Worm (Caenorhabditis elegans) whole organism, young adult: Measurements from ENCODE around the gene tbc-13.

Source experiments
- B0261.1 ChIP-seq: sonication (generic microtip); optimal IDR thresholded peaks from 2 replicates; lab custom pipeline; 2016; ENCODE audit warnings: mild to moderate bottlenecking, missing genetic modification characterization, moderate library complexity, missing compliant biosample characterization
- B0336.3 ChIP-seq: fragments of 200-800 bp; sonication (Bioruptor generic); IDR thresholded peaks from 2 replicates; pipeline ENCODE4 v1.3.6; 2022; ENCODE audit warnings: missing genetic modification characterization, missing compliant biosample characterization
- F37B4.10 ChIP-seq: fragments of 200-800 bp; sonication (Bioruptor generic); IDR thresholded peaks from 2 replicates; pipeline ENCODE4 v1.3.6; 2022; ENCODE audit warnings: missing genetic modification characterization, missing compliant biosample characterization
- F49E8.2 ChIP-seq: sonication (generic microtip); optimal IDR thresholded peaks from 3 replicates; lab custom pipeline; 2017; ENCODE audit warnings: missing genetic modification characterization, mild to moderate bottlenecking, missing compliant biosample characterization, antibody characterized with exemption, moderate library complexity; ENCODE audit not compliant: insufficient read depth
- F52B5.7 ChIP-seq: sonication (generic microtip); optimal IDR thresholded peaks from 2 replicates; lab custom pipeline; 2016; ENCODE audit warnings: mild to moderate bottlenecking, missing genetic modification characterization, missing compliant biosample characterization
- T07F8.4 ChIP-seq: sonication (generic microtip); optimal IDR thresholded peaks from 2 replicates; lab custom pipeline; 2016; ENCODE audit warnings: mild to moderate bottlenecking, missing genetic modification characterization, moderate library complexity, missing compliant biosample characterization
- Y53F4B.3 ChIP-seq: fragments of 200-800 bp; sonication (Bioruptor generic); IDR thresholded peaks from 2 replicates; pipeline ENCODE4 v1.3.6; 2022; ENCODE audit warnings: missing genetic modification reagents, missing genetic modification characterization, missing compliant biosample characterization
- Y53G8AR.9 ChIP-seq: fragments of 200-800 bp; sonication (Bioruptor generic); conservative IDR thresholded peaks from 2 replicates; pipeline ENCODE4 v1.3.6; 2022; ENCODE audit warnings: missing genetic modification reagents, missing genetic modification characterization, missing compliant biosample characterization
- Y67H2A.10 ChIP-seq: fragments of 200-800 bp; sonication (Bioruptor generic); conservative IDR thresholded peaks from 2 replicates; pipeline ENCODE4 v1.3.6; 2022; ENCODE audit warnings: missing genetic modification reagents, missing genetic modification characterization, missing compliant biosample characterization
- Y95B8A.8 ChIP-seq: fragments of 200-800 bp; sonication (Bioruptor generic); IDR thresholded peaks from 2 replicates; pipeline ENCODE4 v1.3.6; 2022; ENCODE audit warnings: missing genetic modification reagents, missing genetic modification characterization, missing compliant biosample characterization
- aptf-3 ChIP-seq: fragments of 200-800 bp; sonication (Bioruptor generic); IDR thresholded peaks from 2 replicates; pipeline ENCODE4 v1.3.6; 2022; ENCODE audit warnings: missing genetic modification characterization, missing compliant biosample characterization
- attf-3 ChIP-seq: fragments of 200-800 bp; sonication (Bioruptor generic); conservative IDR thresholded peaks from 2 replicates; pipeline ENCODE4 v1.3.6; 2022; ENCODE audit warnings: missing genetic modification reagents, missing genetic modification characterization, missing compliant biosample characterization
- attf-6 ChIP-seq: fragments of 200-800 bp; sonication (Bioruptor generic); IDR thresholded peaks from 2 replicates; pipeline ENCODE4 v1.3.6; 2022; ENCODE audit warnings: missing genetic modification reagents, missing genetic modification characterization, missing compliant biosample characterization
- bed-2 ChIP-seq: fragments of 200-800 bp; sonication (Bioruptor generic); IDR thresholded peaks from 2 replicates; pipeline ENCODE4 v1.3.6; 2022; ENCODE audit warnings: missing genetic modification reagents, missing genetic modification characterization, missing compliant biosample characterization
- ccch-3 ChIP-seq: fragments of 200-800 bp; sonication (Bioruptor generic); optimal IDR thresholded peaks from 2 replicates; lab custom pipeline; 2018; ENCODE audit warnings: mild to moderate bottlenecking, missing genetic modification characterization, missing compliant biosample characterization
- ceh-100 ChIP-seq: fragments of 200-800 bp; sonication (Bioruptor generic); IDR thresholded peaks from 2 replicates; pipeline ENCODE4 v1.3.6; 2022; ENCODE audit warnings: missing genetic modification reagents, missing genetic modification characterization, missing compliant biosample characterization
- ceh-27 ChIP-seq: fragments of 200-800 bp; sonication (Bioruptor generic); optimal IDR thresholded peaks from 2 replicates; lab custom pipeline; 2018; ENCODE audit warnings: mild to moderate bottlenecking, missing genetic modification characterization, moderate library complexity, missing compliant biosample characterization
- ceh-40 ChIP-seq: fragments of 200-800 bp; sonication (Bioruptor generic); IDR thresholded peaks from 2 replicates; pipeline ENCODE4 v1.3.6; 2022; ENCODE audit warnings: missing genetic modification characterization, missing compliant biosample characterization
- ceh-58 ChIP-seq: fragments of 200-800 bp; sonication (Bioruptor generic); IDR thresholded peaks from 2 replicates; pipeline ENCODE4 v1.3.6; 2022; ENCODE audit warnings: missing genetic modification characterization, missing compliant biosample characterization
- dpff-1 ChIP-seq: sonication (generic microtip); optimal IDR thresholded peaks from 2 replicates; lab custom pipeline; 2017; ENCODE audit warnings: mild to moderate bottlenecking, missing genetic modification characterization, missing compliant biosample characterization
- dpl-1 ChIP-seq: fragments of 150-350 bp; optimal IDR thresholded peaks from 2 replicates; lab custom pipeline; 2014; ENCODE audit warnings: missing biosample characterization, missing genetic modification reagents, missing genetic modification characterization
- ekl-4 ChIP-seq: fragments of 200-800 bp; sonication (Bioruptor generic); IDR thresholded peaks from 2 replicates; pipeline ENCODE4 v1.3.6; 2022; ENCODE audit warnings: missing genetic modification reagents, missing genetic modification characterization, missing compliant biosample characterization
- ets-4 ChIP-seq: fragments of 200-800 bp; sonication (Bioruptor generic); optimal IDR thresholded peaks from 2 replicates; lab custom pipeline; 2018; ENCODE audit warnings: mild to moderate bottlenecking, missing genetic modification characterization, missing compliant biosample characterization
- hlh-26 ChIP-seq: fragments of 200-800 bp; sonication (Bioruptor generic); conservative IDR thresholded peaks from 2 replicates; pipeline ENCODE4 v1.3.6; 2022; ENCODE audit warnings: missing genetic modification reagents, missing genetic modification characterization, missing compliant biosample characterization
- lir-1 ChIP-seq: fragments of 200-800 bp; sonication (Bioruptor generic); conservative IDR thresholded peaks from 2 replicates; pipeline ENCODE4 v1.3.6; 2022; ENCODE audit warnings: missing genetic modification reagents, missing genetic modification characterization, missing compliant biosample characterization
- lsy-27 ChIP-seq: sonication (generic microtip); optimal IDR thresholded peaks from 2 replicates; lab custom pipeline; 2017; ENCODE audit warnings: missing genetic modification characterization, mild to moderate bottlenecking, missing compliant biosample characterization, antibody characterized with exemption, missing genotype, borderline replicate concordance; ENCODE audit not compliant: insufficient read depth
- madf-6 ChIP-seq: fragments of 200-800 bp; sonication (Bioruptor generic); IDR thresholded peaks from 2 replicates; pipeline ENCODE4 v1.3.6; 2022; ENCODE audit warnings: missing genetic modification reagents, missing genetic modification characterization, missing compliant biosample characterization
- nfya-1 ChIP-seq: sonication (generic microtip); optimal IDR thresholded peaks from 2 replicates; lab custom pipeline; 2017; ENCODE audit warnings: antibody characterized with exemption, missing compliant biosample characterization, missing genetic modification characterization, borderline replicate concordance; ENCODE audit not compliant: insufficient read depth
- nhr-179 ChIP-seq: sonication (generic microtip); optimal IDR thresholded peaks from 2 replicates; lab custom pipeline; 2016; ENCODE audit warnings: mild to moderate bottlenecking, missing genetic modification characterization, missing compliant biosample characterization
- repo-1 ChIP-seq: sonication (generic microtip); optimal IDR thresholded peaks from 2 replicates; lab custom pipeline; 2017; ENCODE audit warnings: mild to moderate bottlenecking, missing genetic modification characterization, missing compliant biosample characterization
- rpc-1 ChIP-seq, 2 experiments: fragments of 150-350 bp in 1 of 2; sonication (generic microtip) in 1 of 2; optimal IDR thresholded peaks; 2 replicates each; lab custom pipeline; 2014 to 2018; ENCODE audit warnings: missing biosample characterization in 1 of 2, missing genetic modification characterization in 1 of 2, missing genetic modification reagents in 1 of 2, missing genotype in 1 of 2
- snpc-1.3 ChIP-seq: sonication (generic microtip); optimal IDR thresholded peaks from 2 replicates; lab custom pipeline; 2017; ENCODE audit warnings: missing genetic modification characterization, mild to moderate bottlenecking, missing compliant biosample characterization, antibody characterized with exemption, moderate library complexity, missing genotype, missing genetic modification reagents; ENCODE audit not compliant: insufficient read depth
- snpc-3.4 ChIP-seq: sonication (generic microtip); optimal IDR thresholded peaks from 2 replicates; lab custom pipeline; 2017; ENCODE audit warnings: missing genetic modification characterization, mild to moderate bottlenecking, missing compliant biosample characterization, antibody characterized with exemption, moderate library complexity, missing genotype, missing genetic modification reagents
- somi-1 ChIP-seq: fragments of 200-800 bp; sonication (Bioruptor generic); optimal IDR thresholded peaks from 2 replicates; lab custom pipeline; 2018; ENCODE audit warnings: mild to moderate bottlenecking, missing genetic modification characterization, missing compliant biosample characterization
- unc-130 ChIP-seq: sonication (generic microtip); optimal IDR thresholded peaks from 2 replicates; lab custom pipeline; 2016; ENCODE audit warnings: missing genetic modification reagents, missing genetic modification characterization, missing compliant biosample characterization
- xnd-1 ChIP-seq: sonication (generic microtip); optimal IDR thresholded peaks from 2 replicates; lab custom pipeline; 2016; ENCODE audit warnings: missing genotype, missing genetic modification reagents, missing genetic modification characterization, missing compliant biosample characterization
- zfh-2 ChIP-seq: fragments of 200-800 bp; sonication (Bioruptor generic); conservative IDR thresholded peaks from 2 replicates; pipeline ENCODE4 v1.3.6; 2022; ENCODE audit warnings: missing genetic modification reagents, missing genetic modification characterization, missing compliant biosample characterization
- zim-3 ChIP-seq: sonication (generic microtip); optimal IDR thresholded peaks from 2 replicates; lab custom pipeline; 2017; ENCODE audit warnings: mild to moderate bottlenecking, missing genetic modification characterization, moderate library complexity, missing compliant biosample characterization
- ztf-22 ChIP-seq: fragments of 200-800 bp; sonication (Bioruptor generic); optimal IDR thresholded peaks from 2 replicates; lab custom pipeline; 2018; ENCODE audit warnings: mild to moderate bottlenecking, missing genetic modification characterization, moderate library complexity, missing compliant biosample characterization
- ztf-25 ChIP-seq: fragments of 200-800 bp; sonication (Bioruptor generic); IDR thresholded peaks from 2 replicates; pipeline ENCODE4 v1.3.6; 2022; ENCODE audit warnings: missing genetic modification reagents, missing genetic modification characterization, missing compliant biosample characterization
- ztf-26 ChIP-seq: sonication (generic microtip); optimal IDR thresholded peaks from 2 replicates; lab custom pipeline; 2017; ENCODE audit warnings: missing genetic modification characterization, missing compliant biosample characterization
- ztf-28 ChIP-seq: fragments of 200-800 bp; sonication (Bioruptor generic); IDR thresholded peaks from 2 replicates; pipeline ENCODE4 v1.3.6; 2022; ENCODE audit warnings: missing genetic modification reagents, missing genetic modification characterization, missing compliant biosample characterization
- ztf-3 ChIP-seq: fragments of 200-800 bp; sonication (Bioruptor generic); optimal IDR thresholded peaks from 2 replicates; lab custom pipeline; 2018; ENCODE audit warnings: mild to moderate bottlenecking, missing genetic modification characterization, missing compliant biosample characterization

Gene tbc-13

DNA sequence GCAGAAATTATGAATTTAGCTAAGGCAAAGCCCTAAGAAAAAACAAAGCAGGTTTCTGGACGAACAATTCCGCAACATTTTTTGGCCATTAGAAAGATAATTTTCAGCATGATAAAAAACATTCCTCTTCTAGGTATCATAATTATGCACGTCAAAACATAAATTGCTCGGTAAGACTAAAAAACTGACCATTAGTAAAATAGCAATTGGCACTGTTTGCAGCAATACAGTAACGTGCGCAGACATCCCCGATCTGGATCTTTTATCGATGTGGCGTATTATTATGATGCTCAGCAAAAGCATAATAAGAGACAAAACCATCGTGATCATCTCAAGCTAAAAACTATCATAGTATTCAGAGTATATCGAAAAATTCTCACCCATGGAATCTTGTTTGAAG lies 8.4 kb upstream of the tbc-13 start:
- TF ChIP-seq ceh-58 (GFP tag; lab: Robert Waterston, UW) (no peak), aptf-3 (GFP tag; lab: Robert Waterston, UW) (no peak), lir-1 (GFP tag; lab: Robert Waterston, UW) (no peak), B0261.1 (tag; lab: Kevin White, UChicago) (no peak), dpff-1 (tag; lab: Kevin White, UChicago) (no peak), dpl-1 (GFP tag; lab: Kevin White, UChicago) (no peak), ceh-100 (no peak), unc-130 (GFP tag; lab: Kevin White, UChicago) (no peak), F49E8.2 (no peak), attf-3 (no peak), zfh-2 (GFP tag; lab: Robert Waterston, UW) (no peak), ets-4 (GFP tag; lab: Kevin White, UChicago) (no peak), bed-2 (GFP tag; lab: Robert Waterston, UW) (no peak), ceh-27 (GFP tag; lab: Kevin White, UChicago) (no peak), F37B4.10 (no peak), ccch-3 (no peak), nfya-1 (no peak), zim-3 (tag; lab: Kevin White, UChicago) (no peak), Y95B8A.8 (GFP tag; lab: Robert Waterston, UW) (no peak)

DNA sequence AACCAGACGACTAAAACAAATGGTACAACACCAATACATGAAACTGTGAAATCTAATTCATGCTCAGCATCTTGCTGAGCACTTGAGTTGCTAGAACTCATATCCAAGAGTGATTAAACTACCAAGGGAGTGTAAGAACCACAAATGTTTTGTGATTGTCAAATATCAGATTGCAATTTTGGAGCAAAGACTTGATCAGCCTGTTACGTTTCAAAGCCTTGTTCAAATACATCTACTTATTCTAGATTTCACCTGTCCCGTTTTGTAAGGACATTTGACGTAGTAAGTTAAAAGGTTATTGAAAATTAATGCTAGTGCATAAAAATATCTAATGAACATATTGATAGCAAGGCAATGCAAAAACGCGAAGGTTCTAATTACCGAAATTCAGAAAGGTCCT lies 7.5 kb upstream of the tbc-13 start, which contains the start of gene F45E6.1:
Gene F45E6.1, minus strand, starts transcription at position 101 of the 400 bp plus-strand sequence.
- TF ChIP-seq xnd-1 (no peak), somi-1 (GFP tag; lab: Kevin White, UChicago) (no peak), Y53G8AR.9 (GFP tag; lab: Robert Waterston, UW) (no peak), ets-4 (GFP tag; lab: Kevin White, UChicago) (no peak), B0336.3 (GFP tag; lab: Robert Waterston, UW) (no peak), Y67H2A.10 (no peak), attf-6 (GFP tag; lab: Robert Waterston, UW) (no peak), T07F8.4 (tag; lab: Kevin White, UChicago) (no peak), zfh-2 (GFP tag; lab: Robert Waterston, UW) (no peak), Y53F4B.3 (GFP tag; lab: Robert Waterston, UW) (no peak), ceh-40 (GFP tag; lab: Robert Waterston, UW) (no peak), repo-1 (tag; lab: Kevin White, UChicago) (no peak), F49E8.2 (no peak)

DNA sequence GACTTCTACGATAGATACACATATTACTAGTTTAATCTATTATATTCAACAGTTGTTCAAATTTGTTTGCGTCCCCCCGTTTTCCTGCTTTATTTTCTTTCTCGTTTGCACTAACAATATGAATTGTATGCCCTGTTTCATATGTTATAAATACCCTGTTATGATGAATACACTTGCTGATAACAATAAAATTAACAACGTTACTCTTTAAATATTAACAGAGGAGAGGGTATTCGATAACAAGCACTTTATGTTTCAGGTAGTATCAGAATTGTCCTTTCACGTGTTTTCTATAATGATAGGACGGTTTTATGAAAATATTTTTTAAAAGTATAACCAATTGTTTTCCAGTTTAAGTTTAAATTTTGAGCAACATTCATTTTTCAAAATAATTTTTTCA lies 6.4 kb upstream of the tbc-13 start:
- TF ChIP-seq lsy-27 (tag; lab: Kevin White, UChicago) (no peak), ekl-4 (no peak), F52B5.7 (tag; lab: Kevin White, UChicago) (no peak), repo-1 (tag; lab: Kevin White, UChicago) (no peak), ztf-25 (GFP tag; lab: Robert Waterston, UW) (no peak), snpc-1.3 (tag; lab: Kevin White, UChicago) (no peak), hlh-26 (GFP tag; lab: Robert Waterston, UW) (no peak), nhr-179 (tag; lab: Kevin White, UChicago) (no peak), madf-6 (no peak), ztf-26 (tag; lab: Kevin White, UChicago) (no peak), ceh-58 (GFP tag; lab: Robert Waterston, UW) (no peak), snpc-3.4 (tag; lab: Kevin White, UChicago) (no peak), F49E8.2 (no peak), ztf-3 (GFP tag; lab: Kevin White, UChicago) (no peak), somi-1 (GFP tag; lab: Kevin White, UChicago) (no peak), ztf-22 (GFP tag; lab: Kevin White, UChicago) (no peak), rpc-1 (optimal IDR thresholded peaks at IDR 0.05; lab: Kevin White, UChicago) (no peak), rpc-1 (tag; optimal IDR thresholded peaks at IDR 0.05; lab: Kevin White, UChicago) (no peak), ztf-28 (GFP tag; lab: Robert Waterston, UW) (no peak), Y53F4B.3 (GFP tag; lab: Robert Waterston, UW) (no peak)
- TF ChIP-seq, all 124 proteins: peak for 0
